Worm (Caenorhabditis elegans) whole organism, young adult: ENCODE data around the gene lig-1.

Experiments used
- B0019.2 ChIP-seq: fragments of 200-800 bp; sonication (Bioruptor generic); conservative IDR thresholded peaks from 2 replicates; pipeline ENCODE4 v1.3.6; 2022; ENCODE audit warnings: missing genetic modification reagents, missing genetic modification characterization, missing compliant biosample characterization
- B0035.1 ChIP-seq: sonication (generic microtip); optimal IDR thresholded peaks from 2 replicates; lab custom pipeline; 2016; ENCODE audit warnings: missing genetic modification characterization, mild to moderate bottlenecking, missing compliant biosample characterization, missing genotype, missing genetic modification reagents
- F33H1.4 ChIP-seq: fragments of 200-800 bp; sonication (Bioruptor generic); IDR thresholded peaks from 2 replicates; pipeline ENCODE4 v1.3.6; 2022; ENCODE audit warnings: missing genetic modification reagents, missing genetic modification characterization, missing compliant biosample characterization
- F37B4.10 ChIP-seq: fragments of 200-800 bp; sonication (Bioruptor generic); IDR thresholded peaks from 2 replicates; pipeline ENCODE4 v1.3.6; 2022; ENCODE audit warnings: missing genetic modification characterization, missing compliant biosample characterization
- F49E8.2 ChIP-seq: sonication (generic microtip); optimal IDR thresholded peaks from 3 replicates; lab custom pipeline; 2017; ENCODE audit warnings: missing genetic modification characterization, mild to moderate bottlenecking, missing compliant biosample characterization, antibody characterized with exemption, moderate library complexity; ENCODE audit not compliant: insufficient read depth
- F55B11.4 ChIP-seq: sonication (generic microtip); optimal IDR thresholded peaks from 2 replicates; lab custom pipeline; 2016; ENCODE audit warnings: missing compliant biosample characterization, missing genetic modification characterization, borderline replicate concordance; ENCODE audit not compliant: insufficient read depth
- F57A8.1 ChIP-seq: fragments of 200-800 bp; sonication (Bioruptor generic); optimal IDR thresholded peaks from 2 replicates; lab custom pipeline; 2018; ENCODE audit warnings: mild to moderate bottlenecking, missing genetic modification characterization, moderate library complexity, missing compliant biosample characterization
- F57C9.4 ChIP-seq: sonication (generic microtip); optimal IDR thresholded peaks from 2 replicates; lab custom pipeline; 2017; ENCODE audit warnings: mild to moderate bottlenecking, missing genetic modification characterization, missing compliant biosample characterization
- T07F8.4 ChIP-seq: sonication (generic microtip); optimal IDR thresholded peaks from 2 replicates; lab custom pipeline; 2016; ENCODE audit warnings: mild to moderate bottlenecking, missing genetic modification characterization, moderate library complexity, missing compliant biosample characterization
- Y53G8AR.9 ChIP-seq: fragments of 200-800 bp; sonication (Bioruptor generic); conservative IDR thresholded peaks from 2 replicates; pipeline ENCODE4 v1.3.6; 2022; ENCODE audit warnings: missing genetic modification reagents, missing genetic modification characterization, missing compliant biosample characterization
- akir-1 ChIP-seq: fragments of 200-800 bp; sonication (Bioruptor generic); optimal IDR thresholded peaks from 2 replicates; lab custom pipeline; 2018; ENCODE audit warnings: mild to moderate bottlenecking, missing genetic modification characterization, moderate library complexity, missing compliant biosample characterization
- ama-1 ChIP-seq, 3 experiments: fragments of 150-350 bp in 1 of 3; sonication (generic microtip) in 2 of 3; optimal IDR thresholded peaks; 2 replicates each; lab custom pipeline; 2014 to 2018; ENCODE audit warnings: missing biosample characterization in 2 of 3, missing genetic modification characterization in 2 of 3, missing genetic modification reagents in 2 of 3
- attf-5 ChIP-seq: fragments of 200-800 bp; sonication (Bioruptor generic); optimal IDR thresholded peaks from 2 replicates; lab custom pipeline; 2018; ENCODE audit warnings: mild to moderate bottlenecking, missing genetic modification characterization, missing compliant biosample characterization
- ets-4 ChIP-seq: fragments of 200-800 bp; sonication (Bioruptor generic); optimal IDR thresholded peaks from 2 replicates; lab custom pipeline; 2018; ENCODE audit warnings: mild to moderate bottlenecking, missing genetic modification characterization, missing compliant biosample characterization
- fkh-3 ChIP-seq: sonication (generic microtip); optimal IDR thresholded peaks from 2 replicates; lab custom pipeline; 2016; ENCODE audit warnings: mild to moderate bottlenecking, missing genetic modification characterization, missing compliant biosample characterization
- hsf-1 ChIP-seq: fragments of 200-800 bp; sonication (Bioruptor generic); IDR thresholded peaks from 2 replicates; pipeline ENCODE4 v1.3.6; 2022; ENCODE audit warnings: missing genetic modification reagents, missing genetic modification characterization, missing compliant biosample characterization
- lag-1 ChIP-seq: fragments of 200-800 bp; sonication (Bioruptor generic); IDR thresholded peaks from 2 replicates; pipeline ENCODE4 v1.3.6; 2022; ENCODE audit warnings: missing genetic modification reagents, missing genetic modification characterization, missing compliant biosample characterization
- let-526 ChIP-seq: fragments of 200-800 bp; sonication (Bioruptor generic); IDR thresholded peaks from 2 replicates; pipeline ENCODE4 v1.3.6; 2022; ENCODE audit warnings: missing genetic modification reagents, missing genetic modification characterization, missing compliant biosample characterization
- let-607 ChIP-seq, 2 experiments: fragments of 200-800 bp in 1 of 2; sonication (Bioruptor generic) in 1 of 2; sonication (generic microtip) in 1 of 2; optimal IDR thresholded peaks; 2 replicates each; lab custom pipeline; 2016 to 2018; ENCODE audit warnings: mild to moderate bottlenecking in 2 of 2, missing compliant biosample characterization in 2 of 2, missing genetic modification characterization in 2 of 2, moderate library complexity in 2 of 2, missing genotype in 1 of 2
- lin-26 ChIP-seq: fragments of 200-800 bp; sonication (Bioruptor generic); IDR thresholded peaks from 2 replicates; pipeline ENCODE4 v1.3.6; 2022; ENCODE audit warnings: missing genetic modification reagents, missing genetic modification characterization, missing compliant biosample characterization
- lsl-1 ChIP-seq: fragments of 200-800 bp; sonication (Bioruptor generic); optimal IDR thresholded peaks from 2 replicates; lab custom pipeline; 2018; ENCODE audit warnings: mild to moderate bottlenecking, missing genetic modification characterization, moderate library complexity, missing compliant biosample characterization
- nfya-2 ChIP-seq: fragments of 200-800 bp; sonication (Bioruptor generic); IDR thresholded peaks from 2 replicates; pipeline ENCODE4 v1.3.6; 2022; ENCODE audit warnings: missing genetic modification reagents, missing genetic modification characterization, missing compliant biosample characterization
- nhr-179 ChIP-seq: sonication (generic microtip); optimal IDR thresholded peaks from 2 replicates; lab custom pipeline; 2016; ENCODE audit warnings: mild to moderate bottlenecking, missing genetic modification characterization, missing compliant biosample characterization
- nhr-80 ChIP-seq: sonication (generic microtip); optimal IDR thresholded peaks from 2 replicates; lab custom pipeline; 2016; ENCODE audit warnings: missing genetic modification characterization, missing compliant biosample characterization
- pbrm-1 ChIP-seq: fragments of 200-800 bp; sonication (Bioruptor generic); IDR thresholded peaks from 2 replicates; pipeline ENCODE4 v1.3.6; 2022; ENCODE audit warnings: missing genetic modification reagents, missing genetic modification characterization, missing compliant biosample characterization
- sdz-38 ChIP-seq: sonication (generic microtip); optimal IDR thresholded peaks from 2 replicates; lab custom pipeline; 2016; ENCODE audit warnings: missing genotype, missing genetic modification characterization, missing compliant biosample characterization
- snpc-1.3 ChIP-seq: sonication (generic microtip); optimal IDR thresholded peaks from 2 replicates; lab custom pipeline; 2017; ENCODE audit warnings: missing genetic modification characterization, mild to moderate bottlenecking, missing compliant biosample characterization, antibody characterized with exemption, moderate library complexity, missing genotype, missing genetic modification reagents; ENCODE audit not compliant: insufficient read depth
- snpc-3.4 ChIP-seq: sonication (generic microtip); optimal IDR thresholded peaks from 2 replicates; lab custom pipeline; 2017; ENCODE audit warnings: missing genetic modification characterization, mild to moderate bottlenecking, missing compliant biosample characterization, antibody characterized with exemption, moderate library complexity, missing genotype, missing genetic modification reagents
- unc-130 ChIP-seq: sonication (generic microtip); optimal IDR thresholded peaks from 2 replicates; lab custom pipeline; 2016; ENCODE audit warnings: missing genetic modification reagents, missing genetic modification characterization, missing compliant biosample characterization
- zfh-2 ChIP-seq: fragments of 200-800 bp; sonication (Bioruptor generic); conservative IDR thresholded peaks from 2 replicates; pipeline ENCODE4 v1.3.6; 2022; ENCODE audit warnings: missing genetic modification reagents, missing genetic modification characterization, missing compliant biosample characterization
- ztf-26 ChIP-seq: sonication (generic microtip); optimal IDR thresholded peaks from 2 replicates; lab custom pipeline; 2017; ENCODE audit warnings: missing genetic modification characterization, missing compliant biosample characterization
- ztf-28 ChIP-seq: fragments of 200-800 bp; sonication (Bioruptor generic); IDR thresholded peaks from 2 replicates; pipeline ENCODE4 v1.3.6; 2022; ENCODE audit warnings: missing genetic modification reagents, missing genetic modification characterization, missing compliant biosample characterization
- ztf-6 ChIP-seq: fragments of 200-800 bp; sonication (Bioruptor generic); IDR thresholded peaks from 2 replicates; pipeline ENCODE4 v1.3.6; 2022; ENCODE audit warnings: missing genetic modification reagents, missing genetic modification characterization, missing compliant biosample characterization

Gene lig-1

ce11 chrV:10773216-10773615 is 40.7 kb upstream of the lig-1 start:
- no peak for TF ChIP-seq B0019.2 (GFP tag; lab: Robert Waterston, UW)
- no peak for TF ChIP-seq F55B11.4 (tag; lab: Kevin White, UChicago)
- no peak for TF ChIP-seq B0035.1 (tag; lab: Kevin White, UChicago)
- no peak for TF ChIP-seq Y53G8AR.9
- no peak for TF ChIP-seq ztf-26 (tag; lab: Kevin White, UChicago)
- no peak for TF ChIP-seq attf-5 (GFP tag; lab: Kevin White, UChicago)
- no peak for TF ChIP-seq let-607 (tag; optimal IDR thresholded peaks at IDR 0.05; lab: Kevin White, UChicago)
- TF ChIP-seq F49E8.2 (tag; lab: Kevin White, UChicago), result no peak
- no peak for TF ChIP-seq F33H1.4 (GFP tag; lab: Robert Waterston, UW)
- TF ChIP-seq unc-130 (GFP tag; lab: Kevin White, UChicago), result no peak
- TF ChIP-seq snpc-3.4, result no peak
- TF ChIP-seq fkh-3 (tag; lab: Kevin White, UChicago), result no peak
- no peak for TF ChIP-seq T07F8.4 (tag; lab: Kevin White, UChicago)
- no peak for TF ChIP-seq ets-4 (GFP tag; lab: Kevin White, UChicago)
- TF ChIP-seq nhr-179 (tag; lab: Kevin White, UChicago), result no peak
- TF ChIP-seq, all 124 proteins: peak for 0

ce11 chrV:10776528-10777055 is 37.3 kb upstream of the lig-1 start, which contains the start of gene D1054.5:
Gene D1054.5 (minus strand): TSS chrV:10776578.
- no peak for TF ChIP-seq let-526
- TF ChIP-seq hsf-1 (GFP tag; lab: Robert Waterston, UW), result no peak
- TF ChIP-seq nhr-80 (tag; lab: Kevin White, UChicago), result peak; percentile 78

- no peak for TF ChIP-seq akir-1
- no peak for TF ChIP-seq nfya-2
- no peak for TF ChIP-seq lsl-1 (GFP tag; lab: Kevin White, UChicago)
- no peak for TF ChIP-seq ama-1 (optimal IDR thresholded peaks at IDR 0.05; lab: Kevin White, UChicago)
- TF ChIP-seq ama-1 (GFP tag; optimal IDR thresholded peaks at IDR 0.05; lab: Kevin White, UChicago), result no peak
- TF ChIP-seq zfh-2 (GFP tag; lab: Robert Waterston, UW), result no peak
- no peak for TF ChIP-seq ztf-26 (tag; lab: Kevin White, UChicago)
- no peak for TF ChIP-seq F49E8.2 (tag; lab: Kevin White, UChicago)
- TF ChIP-seq F57C9.4, result no peak
- TF ChIP-seq ztf-6 (GFP tag; lab: Robert Waterston, UW), result no peak
- TF ChIP-seq lin-26 (GFP tag; lab: Robert Waterston, UW), result no peak
- TF ChIP-seq sdz-38 (tag; lab: Kevin White, UChicago), result no peak
- no peak for TF ChIP-seq snpc-1.3
- TF ChIP-seq nhr-179 (tag; lab: Kevin White, UChicago), result no peak
- TF ChIP-seq F37B4.10 (GFP tag; lab: Robert Waterston, UW), result no peak
- TF ChIP-seq pbrm-1 (GFP tag; lab: Robert Waterston, UW), result no peak
- TF ChIP-seq ztf-28 (GFP tag; lab: Robert Waterston, UW), result no peak
- no peak for TF ChIP-seq F57A8.1 (GFP tag; lab: Kevin White, UChicago)
- no peak for TF ChIP-seq lag-1 (GFP tag; lab: Robert Waterston, UW)
- no peak for TF ChIP-seq fkh-3 (tag; lab: Kevin White, UChicago)
Observed at ce11 chrV:10784011-10784410, 29.9 kb upstream of the lig-1 start, which contains the start of gene D1054.8. Gene D1054.8 (plus strand): TSS chrV:10784311.
